Worm (Caenorhabditis elegans): ENCODE data around the gene D1086.12.

The D1086.12 gene

ce11 chrV:14100886-14101285 is at the start of gene D1086.12:
Gene D1086.12 (plus strand): TSS chrV:14101186.
- TF ChIP-seq egl-5 (tag; optimal IDR thresholded peaks at IDR 0.05) (no peak), nfya-1 (tag; optimal IDR thresholded peaks at IDR 0.05; ENCODE audit: insufficient read depth) (peak; percentile 24)

- TF ChIP-seq jun-1 (tag; optimal IDR thresholded peaks at IDR 0.05) = peak; percentile 87
- TF ChIP-seq R02D3.7 (tag; optimal IDR thresholded peaks at IDR 0.05) = peak; percentile 80
- TF ChIP-seq lin-15B (tag; optimal IDR thresholded peaks at IDR 0.05) = peak; percentile 82
- peak; percentile 35 for TF ChIP-seq egl-5 (tag; optimal IDR thresholded peaks at IDR 0.05)
- TF ChIP-seq mdl-1 (tag; optimal IDR thresholded peaks at IDR 0.05) = peak; percentile 25
- peak; percentile 94 for TF ChIP-seq lsy-12 (tag; optimal IDR thresholded peaks at IDR 0.05)
- peak; percentile 65 for TF ChIP-seq pqm-1 (tag; optimal IDR thresholded peaks at IDR 0.05)
- peak; percentile 75 for TF ChIP-seq ceh-82 (tag; optimal IDR thresholded peaks at IDR 0.05)
- peak; percentile 93 for TF ChIP-seq snpc-4 (tag; optimal IDR thresholded peaks at IDR 0.05)
- peak; percentile 77 for TF ChIP-seq pha-4 (tag; optimal IDR thresholded peaks at IDR 0.05)
- peak; percentile 94 for TF ChIP-seq lin-39 (tag; optimal IDR thresholded peaks at IDR 0.05)
- peak; percentile 96 for TF ChIP-seq nhr-25 (tag; optimal IDR thresholded peaks at IDR 0.05)
- peak; percentile 52 for TF ChIP-seq elt-1 (tag; optimal IDR thresholded peaks at IDR 0.05)
- TF ChIP-seq nhr-43 (tag; optimal IDR thresholded peaks at IDR 0.05; ENCODE audit: poor library complexity, severe bottlenecking) = peak; percentile 98
- TF ChIP-seq skn-1 (tag; optimal IDR thresholded peaks at IDR 0.05) = peak; percentile 18
- TF ChIP-seq nhr-76 (tag; optimal IDR thresholded peaks at IDR 0.05) = peak; percentile 10
- peak; percentile 86 for TF ChIP-seq ceh-28 (tag; optimal IDR thresholded peaks at IDR 0.05)
- TF ChIP-seq eor-1 (tag; optimal IDR thresholded peaks at IDR 0.05) = peak in 1 of 2 experiments; percentile 23
- TF ChIP-seq nhr-28 (tag; optimal IDR thresholded peaks at IDR 0.05) = peak; percentile 41
- peak; percentile 39 for TF ChIP-seq nhr-77 (tag; optimal IDR thresholded peaks at IDR 0.05)
- peak; percentile 39 for TF ChIP-seq unc-62 (GFP tag; optimal IDR thresholded peaks at IDR 0.05)
- TF ChIP-seq elt-2 (tag; optimal IDR thresholded peaks at IDR 0.05) = peak; percentile 77
- peak; percentile 90 for TF ChIP-seq tbx-2 (tag; optimal IDR thresholded peaks at IDR 0.05)
- TF ChIP-seq egl-27 (tag; optimal IDR thresholded peaks at IDR 0.05) = peak; percentile 16
- peak; percentile 87 for TF ChIP-seq nfya-1 (tag; optimal IDR thresholded peaks at IDR 0.05; ENCODE audit: insufficient read depth)
- TF ChIP-seq nhr-23 (tag; optimal IDR thresholded peaks at IDR 0.05) = peak; percentile 97
- peak; percentile 28 for TF ChIP-seq ztf-4 (tag; optimal IDR thresholded peaks at IDR 0.05)
- TF ChIP-seq fkh-10 (GFP tag; optimal IDR thresholded peaks at IDR 0.05) = peak; percentile 50
Observed at ce11 chrV:14055097-14055496, 45.9 kb upstream of the D1086.12 start.

ce11 chrV:14057540-14057939 is 43.4 kb upstream of the D1086.12 start, which contains the start of gene F58D12.3:
Gene F58D12.3 (plus strand): TSS chrV:14057840.
- TF ChIP-seq egl-5 (tag; optimal IDR thresholded peaks at IDR 0.05) (no peak), hmg-11 (tag; optimal IDR thresholded peaks at IDR 0.05) (no peak), daf-12 (tag; optimal IDR thresholded peaks at IDR 0.05) (no peak), mdl-1 (tag; optimal IDR thresholded peaks at IDR 0.05) (no peak), nhr-77 (tag; optimal IDR thresholded peaks at IDR 0.05) (no peak), snpc-4 (tag; optimal IDR thresholded peaks at IDR 0.05) (no peak), unc-39 (tag; optimal IDR thresholded peaks at IDR 0.05) (no peak), fkh-2 (tag; optimal IDR thresholded peaks at IDR 0.05) (no peak), fkh-10 (GFP tag; optimal IDR thresholded peaks at IDR 0.05) (no peak), nhr-237 (tag; optimal IDR thresholded peaks at IDR 0.05) (no peak), egl-27 (tag; optimal IDR thresholded peaks at IDR 0.05) (no peak), fos-1 (tag; optimal IDR thresholded peaks at IDR 0.05) (no peak), nfya-1 (tag; optimal IDR thresholded peaks at IDR 0.05; ENCODE audit: insufficient read depth) (no peak), nhr-67 (tag; optimal IDR thresholded peaks at IDR 0.05) (no peak), lin-15B (tag; optimal IDR thresholded peaks at IDR 0.05) (no peak), tbx-2 (tag; optimal IDR thresholded peaks at IDR 0.05) (no peak), pqm-1 (tag; optimal IDR thresholded peaks at IDR 0.05) (no peak), ceh-82 (tag; optimal IDR thresholded peaks at IDR 0.05) (no peak), elt-1 (tag; optimal IDR thresholded peaks at IDR 0.05) (no peak), pha-4 (tag; optimal IDR thresholded peaks at IDR 0.05) (no peak)

DNA sequence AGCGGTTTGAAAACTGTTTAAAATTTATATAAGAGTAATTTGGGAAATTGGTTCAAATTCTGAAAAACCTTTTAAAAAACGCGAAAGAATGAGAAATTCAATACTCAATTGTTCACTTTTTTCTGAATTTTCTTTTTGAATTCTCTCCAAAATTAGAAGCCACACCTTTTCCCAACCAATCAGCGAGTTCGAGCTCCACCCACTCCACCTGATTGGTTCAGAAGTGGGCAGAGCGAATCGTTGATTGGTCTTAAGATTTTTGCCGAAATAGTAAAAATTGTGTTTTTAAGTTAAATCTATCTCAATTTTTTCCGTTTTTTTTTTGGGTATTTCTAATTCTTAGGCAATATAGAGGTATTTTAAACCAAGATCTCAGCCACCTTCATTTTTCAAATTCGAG is 37.0 kb upstream of the D1086.12 start:
- no peak for TF ChIP-seq tbx-2 (tag; optimal IDR thresholded peaks at IDR 0.05)
- TF ChIP-seq elt-2 (tag; optimal IDR thresholded peaks at IDR 0.05) = no peak
- TF ChIP-seq unc-39 (tag; optimal IDR thresholded peaks at IDR 0.05) = no peak
- TF ChIP-seq ceh-16 (tag; optimal IDR thresholded peaks at IDR 0.05) = no peak
- TF ChIP-seq zag-1 (tag; optimal IDR thresholded peaks at IDR 0.05) = no peak
- no peak for TF ChIP-seq snpc-4 (tag; optimal IDR thresholded peaks at IDR 0.05)
- peak; percentile 90 for TF ChIP-seq nfya-1 (tag; optimal IDR thresholded peaks at IDR 0.05; ENCODE audit: insufficient read depth)
- TF ChIP-seq nhr-23 (tag; optimal IDR thresholded peaks at IDR 0.05) = no peak

All from whole organism, L3 larva.